Worm (Caenorhabditis elegans) whole organism, late embryonic: ENCODE measurements around the gene F22E5.1.
"Not testable (repeated sequence)": the region's sequence is repeated elsewhere in the genome, so short reads cannot be mapped to it uniquely, and the experiment has no call there.

ENCODE experiments used
- C08G9.2 ChIP-seq: sonication (generic microtip); optimal IDR thresholded peaks from 2 replicates; lab custom pipeline; 2016; ENCODE audit warnings: mild to moderate bottlenecking, missing genetic modification characterization, moderate library complexity, missing compliant biosample characterization
- F13H6.1 ChIP-seq: sonication (generic microtip); optimal IDR thresholded peaks from 2 replicates; lab custom pipeline; 2016; ENCODE audit warnings: missing genetic modification characterization, missing compliant biosample characterization
- K09A11.1 ChIP-seq: sonication (generic microtip); optimal IDR thresholded peaks from 2 replicates; lab custom pipeline; 2017; ENCODE audit warnings: antibody characterized with exemption, mild to moderate bottlenecking, missing genetic modification characterization, missing compliant biosample characterization; ENCODE audit not compliant: insufficient read depth
- ahr-1 ChIP-seq: sonication (generic microtip); optimal IDR thresholded peaks from 2 replicates; lab custom pipeline; 2016; ENCODE audit warnings: missing genetic modification characterization, missing compliant biosample characterization
- ama-1 ChIP-seq: fragments of 150-350 bp; optimal IDR thresholded peaks from 2 replicates; lab custom pipeline; 2014
- ceh-14 ChIP-seq: sonication (generic microtip); optimal IDR thresholded peaks from 2 replicates; lab custom pipeline; 2016; ENCODE audit warnings: missing genotype, missing genetic modification characterization, missing compliant biosample characterization
- ceh-19 ChIP-seq: fragments of 200-800 bp; sonication (Bioruptor generic); optimal IDR thresholded peaks from 2 replicates; lab custom pipeline; 2018; ENCODE audit warnings: mild to moderate bottlenecking, missing genetic modification characterization, missing compliant biosample characterization
- ceh-2 ChIP-seq: sonication (generic microtip); optimal IDR thresholded peaks from 2 replicates; lab custom pipeline; 2016; ENCODE audit warnings: missing genotype, missing genetic modification characterization, missing compliant biosample characterization
- ceh-24 ChIP-seq: sonication (generic microtip); optimal IDR thresholded peaks from 2 replicates; lab custom pipeline; 2016; ENCODE audit warnings: mild to moderate bottlenecking, missing genetic modification characterization, missing compliant biosample characterization
- ceh-34 ChIP-seq: sonication (generic microtip); optimal IDR thresholded peaks from 2 replicates; lab custom pipeline; 2016; ENCODE audit warnings: mild to moderate bottlenecking, missing genetic modification characterization, missing compliant biosample characterization
- ceh-45 ChIP-seq: fragments of 200-800 bp; sonication (Bioruptor generic); IDR thresholded peaks from 2 replicates; pipeline ENCODE4 v1.3.6; 2022; ENCODE audit warnings: missing genetic modification reagents, missing genetic modification characterization, missing compliant biosample characterization
- ceh-6 ChIP-seq: fragments of 200-800 bp; sonication (Bioruptor generic); optimal IDR thresholded peaks from 2 replicates; lab custom pipeline; 2018; ENCODE audit warnings: mild to moderate bottlenecking, missing genetic modification characterization, missing compliant biosample characterization
- che-1 ChIP-seq: sonication (generic microtip); optimal IDR thresholded peaks from 2 replicates; lab custom pipeline; 2016; ENCODE audit warnings: mild to moderate bottlenecking, missing genetic modification characterization, missing compliant biosample characterization
- dmd-4 ChIP-seq: sonication (generic microtip); optimal IDR thresholded peaks from 2 replicates; lab custom pipeline; 2016; ENCODE audit warnings: borderline replicate concordance, missing genetic modification characterization, missing compliant biosample characterization
- dve-1 ChIP-seq: sonication (generic microtip); optimal IDR thresholded peaks from 2 replicates; lab custom pipeline; 2017; ENCODE audit warnings: antibody characterized with exemption, mild to moderate bottlenecking, missing genetic modification characterization, missing compliant biosample characterization
- elt-2 ChIP-seq: sonication (generic microtip); optimal IDR thresholded peaks from 2 replicates; lab custom pipeline; 2016; ENCODE audit warnings: missing genetic modification reagents, missing genetic modification characterization, missing compliant biosample characterization
- ets-4 ChIP-seq: sonication (generic microtip); optimal IDR thresholded peaks from 2 replicates; lab custom pipeline; 2016; ENCODE audit warnings: missing genetic modification characterization, missing compliant biosample characterization
- eyg-1 ChIP-seq: sonication (generic microtip); optimal IDR thresholded peaks from 2 replicates; lab custom pipeline; 2016; ENCODE audit warnings: missing genotype, missing genetic modification characterization, missing compliant biosample characterization
- fax-1 ChIP-seq: sonication (generic microtip); optimal IDR thresholded peaks from 2 replicates; lab custom pipeline; 2016; ENCODE audit warnings: missing genotype, missing genetic modification characterization, missing compliant biosample characterization
- gmeb-2 ChIP-seq: sonication (generic microtip); optimal IDR thresholded peaks from 2 replicates; lab custom pipeline; 2016; ENCODE audit warnings: missing genetic modification characterization, inconsistent platforms, missing compliant biosample characterization
- hlh-6 ChIP-seq: sonication (generic microtip); optimal IDR thresholded peaks from 2 replicates; lab custom pipeline; 2016; ENCODE audit warnings: missing genotype, missing genetic modification characterization, missing compliant biosample characterization
- hlh-8 ChIP-seq: sonication (generic microtip); optimal IDR thresholded peaks from 2 replicates; lab custom pipeline; 2016; ENCODE audit warnings: missing genotype, missing genetic modification characterization, missing compliant biosample characterization
- lin-11 ChIP-seq: fragments of 200-800 bp; sonication (Bioruptor generic); optimal IDR thresholded peaks from 2 replicates; lab custom pipeline; 2018; ENCODE audit warnings: mild to moderate bottlenecking, missing genetic modification characterization, missing compliant biosample characterization
- nhr-11 ChIP-seq: fragments of 150-350 bp; optimal IDR thresholded peaks from 2 replicates; lab custom pipeline; 2014; ENCODE audit warnings: missing biosample characterization, missing genetic modification characterization
- nhr-232 ChIP-seq: sonication (generic microtip); optimal IDR thresholded peaks from 2 replicates; lab custom pipeline; 2016; ENCODE audit warnings: missing genetic modification characterization, missing compliant biosample characterization
- npax-4 ChIP-seq: sonication (generic microtip); optimal IDR thresholded peaks from 2 replicates; lab custom pipeline; 2016; ENCODE audit warnings: missing genetic modification characterization, missing compliant biosample characterization
- odd-2 ChIP-seq: sonication (generic microtip); optimal IDR thresholded peaks from 2 replicates; lab custom pipeline; 2017; ENCODE audit warnings: antibody characterized with exemption, mild to moderate bottlenecking, missing genetic modification characterization, missing compliant biosample characterization
- pag-3 ChIP-seq: sonication (generic microtip); optimal IDR thresholded peaks from 2 replicates; lab custom pipeline; 2016; ENCODE audit warnings: missing compliant biosample characterization, missing genetic modification characterization, borderline replicate concordance
- pat-9 ChIP-seq: fragments of 200-800 bp; sonication (Bioruptor generic); optimal IDR thresholded peaks from 2 replicates; lab custom pipeline; 2018; ENCODE audit warnings: mild to moderate bottlenecking, missing genetic modification characterization, moderate library complexity, missing compliant biosample characterization
- pha-2 ChIP-seq: sonication (generic microtip); optimal IDR thresholded peaks from 2 replicates; lab custom pipeline; 2017; ENCODE audit warnings: mild to moderate bottlenecking, missing genetic modification characterization, missing compliant biosample characterization
- pha-4 ChIP-seq: fragments of 150-350 bp; optimal IDR thresholded peaks from 2 replicates; lab custom pipeline; 2018; ENCODE audit warnings: missing biosample characterization, missing genetic modification reagents, missing genetic modification characterization
- pqm-1 ChIP-seq: sonication (generic microtip); optimal IDR thresholded peaks from 2 replicates; lab custom pipeline; 2016; ENCODE audit warnings: missing genetic modification characterization, missing compliant biosample characterization
- ref-2 ChIP-seq: sonication (generic microtip); optimal IDR thresholded peaks from 2 replicates; lab custom pipeline; 2016; ENCODE audit warnings: missing genetic modification characterization, missing compliant biosample characterization
- sox-2 ChIP-seq: fragments of 200-800 bp; sonication (Bioruptor generic); IDR thresholded peaks from 2 replicates; pipeline ENCODE4 v1.3.6; 2022; ENCODE audit warnings: missing genetic modification reagents, missing genetic modification characterization, missing compliant biosample characterization
- sox-4 ChIP-seq: sonication (generic microtip); optimal IDR thresholded peaks from 2 replicates; lab custom pipeline; 2017; ENCODE audit warnings: mild to moderate bottlenecking, missing genetic modification characterization, inconsistent platforms, missing compliant biosample characterization
- tbx-2 ChIP-seq: sonication (generic microtip); optimal IDR thresholded peaks from 2 replicates; lab custom pipeline; 2016; ENCODE audit warnings: missing genetic modification characterization, missing compliant biosample characterization
- unc-3 ChIP-seq, 2 experiments: fragments of 200-800 bp in 1 of 2; sonication (Bioruptor generic) in 1 of 2; sonication (generic microtip) in 1 of 2; conservative IDR thresholded peaks in 1 of 2; optimal IDR thresholded peaks in 1 of 2; 2 replicates each; pipeline versions ENCODE4 v1.3.6 to Lab custom; 2016 to 2022; ENCODE audit warnings: missing compliant biosample characterization in 2 of 2, missing genetic modification characterization in 2 of 2, missing genetic modification reagents in 1 of 2
- unc-42 ChIP-seq: sonication (generic microtip); optimal IDR thresholded peaks from 2 replicates; lab custom pipeline; 2016; ENCODE audit warnings: missing genotype, missing genetic modification characterization, missing compliant biosample characterization
- unc-55 ChIP-seq: sonication (generic microtip); optimal IDR thresholded peaks from 2 replicates; lab custom pipeline; 2017; ENCODE audit warnings: missing biosample characterization, missing genetic modification reagents, missing genetic modification characterization
- unc-86 ChIP-seq: sonication (generic microtip); optimal IDR thresholded peaks from 2 replicates; lab custom pipeline; 2016; ENCODE audit warnings: missing genetic modification characterization, missing compliant biosample characterization

The F22E5.1 gene

ce11 chrII:2641777-2642176, 31.8 kb upstream of the F22E5.1 start, which contains the start of gene F22E5.7:
TSS of gene F22E5.7 (plus strand) at chrII:2642077.
- TF ChIP-seq nhr-232 (tag; lab: Kevin White, UChicago) (no peak), F13H6.1 (tag; lab: Kevin White, UChicago) (no peak), hlh-8 (tag; lab: Kevin White, UChicago) (no peak), gmeb-2 (tag; lab: Kevin White, UChicago) (no peak)

- TF ChIP-seq ceh-14 (tag; lab: Kevin White, UChicago), result no peak
- no peak for TF ChIP-seq ama-1 (lab: Kevin White, UChicago)
- TF ChIP-seq tbx-2 (tag; lab: Kevin White, UChicago), result no peak
- TF ChIP-seq C08G9.2 (tag; lab: Kevin White, UChicago), result no peak
- no peak for TF ChIP-seq ceh-45 (GFP tag; lab: Robert Waterston, UW)
- no peak for TF ChIP-seq unc-42
- no peak for TF ChIP-seq pqm-1
- no peak for TF ChIP-seq unc-86 (tag; lab: Kevin White, UChicago)
- TF ChIP-seq npax-4, result no peak
- no peak for TF ChIP-seq nhr-11 (tag; lab: Kevin White, UChicago)
- TF ChIP-seq K09A11.1 (tag; lab: Kevin White, UChicago), result no peak
- no peak for TF ChIP-seq pha-2 (tag; lab: Kevin White, UChicago)
- no peak for TF ChIP-seq eyg-1 (tag; lab: Kevin White, UChicago)
- no peak for TF ChIP-seq hlh-6 (tag; lab: Kevin White, UChicago)
- no peak for TF ChIP-seq dve-1 (tag; lab: Kevin White, UChicago)
- no peak for TF ChIP-seq lin-11 (tag; lab: Kevin White, UChicago)
- TF ChIP-seq pha-4 (tag; lab: Kevin White, UChicago), result no peak
- TF ChIP-seq ahr-1 (tag; lab: Kevin White, UChicago), result no peak
Measured at ce11 chrII:2644498-2644897, 29.1 kb upstream of the F22E5.1 start, which contains the start of gene F22E5.11. TSS of gene F22E5.11 (minus strand) at chrII:2644598.

- not testable (repeated sequence) for TF ChIP-seq ceh-14 (tag; lab: Kevin White, UChicago); ahr-1 (tag; lab: Kevin White, UChicago); ceh-2
Measured at ce11 chrII:2646756-2647155, 26.8 kb upstream of the F22E5.1 start, which contains the start of gene F22E5.12. TSS of gene F22E5.12 (minus strand) at chrII:2646856.

ce11 chrII:2649015-2649414, 24.6 kb upstream of the F22E5.1 start:
- TF ChIP-seq ceh-45 (GFP tag; lab: Robert Waterston, UW) (no peak), fax-1 (no peak), ceh-6 (GFP tag; lab: Kevin White, UChicago) (no peak), pag-3 (tag; lab: Kevin White, UChicago) (no peak), sox-2 (GFP tag; lab: Robert Waterston, UW) (no peak), ceh-24 (tag; lab: Kevin White, UChicago) (no peak), dmd-4 (no peak), odd-2 (tag; lab: Kevin White, UChicago) (no peak), ets-4 (tag; lab: Kevin White, UChicago) (no peak), elt-2 (no peak), unc-55 (GFP tag; lab: Kevin White, UChicago) (no peak), pha-2 (tag; lab: Kevin White, UChicago) (no peak), pqm-1 (no peak), ceh-34 (tag; lab: Kevin White, UChicago) (no peak)

- no peak for TF ChIP-seq ceh-24 (tag; lab: Kevin White, UChicago)
- no peak for TF ChIP-seq hlh-6 (tag; lab: Kevin White, UChicago)
- TF ChIP-seq eyg-1 (tag; lab: Kevin White, UChicago), result no peak
- no peak for TF ChIP-seq pat-9 (tag; lab: Kevin White, UChicago)
- no peak for TF ChIP-seq sox-4 (tag; lab: Kevin White, UChicago)
- TF ChIP-seq fax-1, result no peak
- no peak for TF ChIP-seq ahr-1 (tag; lab: Kevin White, UChicago)
- TF ChIP-seq ceh-6 (GFP tag; lab: Kevin White, UChicago), result no peak
- TF ChIP-seq unc-3 (GFP tag; conservative IDR thresholded peaks at IDR 0.05; lab: Robert Waterston, UW), result no peak
- no peak for TF ChIP-seq unc-3 (tag; optimal IDR thresholded peaks at IDR 0.05; lab: Kevin White, UChicago)
- TF ChIP-seq ceh-19, result no peak
- no peak for TF ChIP-seq pha-2 (tag; lab: Kevin White, UChicago)
- no peak for TF ChIP-seq hlh-8 (tag; lab: Kevin White, UChicago)
- no peak for TF ChIP-seq npax-4
- TF ChIP-seq che-1 (tag; lab: Kevin White, UChicago), result no peak
- no peak for TF ChIP-seq pha-4 (tag; lab: Kevin White, UChicago)
- TF ChIP-seq tbx-2 (tag; lab: Kevin White, UChicago), result no peak
- no peak for TF ChIP-seq ref-2 (tag; lab: Kevin White, UChicago)
Measured at ce11 chrII:2649539-2649938, 24.0 kb upstream of the F22E5.1 start, which contains the start of the genes F22E5.13 and F22E5.6. TSS of gene F22E5.13 (minus strand) at chrII:2649639. TSS of gene F22E5.6 (plus strand) at chrII:2649835.
